Worm (Caenorhabditis elegans): ENCODE data around the gene clec-88.

The clec-88 gene

DNA sequence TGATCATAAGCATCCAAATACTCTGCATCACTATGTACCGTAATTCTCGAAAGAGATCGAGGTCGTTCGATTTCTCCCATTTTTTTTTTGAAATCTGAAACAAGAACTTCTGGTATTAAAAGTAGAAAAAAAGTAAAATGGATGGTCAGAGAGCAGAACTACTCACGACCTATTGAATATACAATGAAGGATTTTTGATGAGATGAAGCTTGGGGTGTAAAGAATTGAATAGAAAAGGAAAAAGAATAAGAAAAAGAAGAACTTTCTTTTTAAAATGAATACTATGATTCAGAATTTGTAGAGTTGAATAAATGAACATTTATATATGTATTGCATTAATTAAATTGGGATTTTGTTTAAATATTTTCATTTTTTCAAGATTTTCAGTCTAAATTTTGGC, 31.6 kb upstream of the clec-88 start, which contains the start of gene ttc-39B:
TSS of gene ttc-39B (minus strand) at position 101 of the 400 bp plus-strand sequence.
- no peak for TF ChIP-seq nhr-237 (tag; optimal IDR thresholded peaks at IDR 0.05)
- TF ChIP-seq ztf-11 (tag; optimal IDR thresholded peaks at IDR 0.05) = no peak
- TF ChIP-seq lsy-12 (tag; optimal IDR thresholded peaks at IDR 0.05) = no peak
- no peak for TF ChIP-seq ZK546.5 (tag; optimal IDR thresholded peaks at IDR 0.05)
- no peak for TF ChIP-seq nhr-12 (tag; optimal IDR thresholded peaks at IDR 0.05)
- no peak for TF ChIP-seq nfya-1 (tag; optimal IDR thresholded peaks at IDR 0.05; ENCODE audit: insufficient read depth)
- no peak for TF ChIP-seq hmg-11 (tag; optimal IDR thresholded peaks at IDR 0.05)
- TF ChIP-seq lin-15B (tag; optimal IDR thresholded peaks at IDR 0.05) = no peak
- no peak for TF ChIP-seq ceh-9 (tag; optimal IDR thresholded peaks at IDR 0.05)
- no peak for TF ChIP-seq pha-4 (tag; optimal IDR thresholded peaks at IDR 0.05)
- no peak for TF ChIP-seq egl-5 (tag; optimal IDR thresholded peaks at IDR 0.05)
- TF ChIP-seq aly-2 (tag; optimal IDR thresholded peaks at IDR 0.05) = no peak
- no peak for TF ChIP-seq nhr-11 (tag; optimal IDR thresholded peaks at IDR 0.05)
- no peak for TF ChIP-seq skn-1 (tag; optimal IDR thresholded peaks at IDR 0.05)
- TF ChIP-seq R02D3.7 (tag; optimal IDR thresholded peaks at IDR 0.05) = no peak

ce11 chrII:6334745-6335260, 30.7 kb upstream of the clec-88 start:
- TF ChIP-seq elt-2 (tag; optimal IDR thresholded peaks at IDR 0.05) (peak; percentile 64), nhr-237 (tag; optimal IDR thresholded peaks at IDR 0.05) (no peak), ZK546.5 (tag; optimal IDR thresholded peaks at IDR 0.05) (no peak)

- peak; percentile 56 for TF ChIP-seq pqm-1 (tag; optimal IDR thresholded peaks at IDR 0.05)
- peak; percentile 67 for TF ChIP-seq elt-2 (tag; optimal IDR thresholded peaks at IDR 0.05)
- TF ChIP-seq nhr-28 (tag; optimal IDR thresholded peaks at IDR 0.05) = no peak
- peak; percentile 18 for TF ChIP-seq nhr-11 (tag; optimal IDR thresholded peaks at IDR 0.05)
These were observed 30.2 kb upstream of the clec-88 start, which contains the start of gene C32D5.14 for ce11 chrII:6335358-6335757. TSS of gene C32D5.14 (plus strand) at chrII:6335488.

DNA sequence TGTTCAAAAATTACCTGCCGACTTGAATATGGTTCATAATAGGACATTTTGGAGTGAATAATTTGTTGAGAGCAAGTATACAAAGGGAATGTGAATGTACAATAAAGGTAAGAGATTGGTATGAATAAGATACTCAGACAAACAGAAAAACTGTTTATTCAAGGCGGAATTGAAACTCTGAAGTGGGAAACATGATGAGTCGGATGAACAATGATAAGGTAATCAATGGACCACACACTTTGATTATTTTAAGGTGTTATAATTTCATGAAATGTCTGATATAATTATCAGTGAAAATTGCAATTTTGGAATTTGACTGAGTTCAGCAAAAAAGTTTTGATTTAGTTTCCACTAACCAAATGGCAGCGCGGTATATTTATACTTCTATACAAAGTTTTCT, 26.0 kb upstream of the clec-88 start:
- TF ChIP-seq lsy-12 (tag; optimal IDR thresholded peaks at IDR 0.05) = no peak
- TF ChIP-seq elt-2 (tag; optimal IDR thresholded peaks at IDR 0.05) = peak; percentile 51
- peak; percentile 72 for TF ChIP-seq pqm-1 (tag; optimal IDR thresholded peaks at IDR 0.05)
- no peak for TF ChIP-seq eor-1 (tag; optimal IDR thresholded peaks at IDR 0.05)
- peak; percentile 44 for TF ChIP-seq pha-4 (tag; optimal IDR thresholded peaks at IDR 0.05)
- TF ChIP-seq snpc-4 (tag; optimal IDR thresholded peaks at IDR 0.05) = no peak

DNA sequence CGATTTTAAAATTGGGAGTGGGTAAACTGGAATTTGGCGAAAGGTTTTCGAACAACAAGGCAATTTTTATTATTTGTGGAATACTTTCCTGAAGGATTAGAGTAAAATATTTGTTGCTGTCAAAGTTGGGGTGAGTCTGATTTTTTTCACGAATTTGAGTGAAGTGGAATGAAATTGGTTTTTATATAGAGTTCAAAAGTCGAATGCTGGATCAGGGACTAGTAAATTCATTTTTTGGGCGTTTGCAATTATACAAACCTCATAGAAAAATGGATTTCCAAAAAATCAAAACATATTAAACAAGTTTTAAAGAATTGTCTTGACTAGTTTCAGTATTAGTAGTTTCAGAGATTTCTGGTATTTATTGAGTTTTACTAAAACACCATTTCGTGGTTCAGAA, 25.6 kb upstream of the clec-88 start, which contains the start of gene C32D5.7:
TSS of gene C32D5.7 (minus strand) at position 101 of the 400 bp plus-strand sequence.
- TF ChIP-seq nhr-76 (tag; optimal IDR thresholded peaks at IDR 0.05) (no peak), elt-2 (tag; optimal IDR thresholded peaks at IDR 0.05) (no peak), tbx-2 (tag; optimal IDR thresholded peaks at IDR 0.05) (no peak), lin-15B (tag; optimal IDR thresholded peaks at IDR 0.05) (no peak), nhr-23 (tag; optimal IDR thresholded peaks at IDR 0.05) (no peak), ztf-4 (tag; optimal IDR thresholded peaks at IDR 0.05) (no peak), eor-1 (tag; optimal IDR thresholded peaks at IDR 0.05) (no peak), nhr-43 (tag; optimal IDR thresholded peaks at IDR 0.05; ENCODE audit: poor library complexity, severe bottlenecking) (no peak), unc-62 (GFP tag; optimal IDR thresholded peaks at IDR 0.05) (no peak), lsy-12 (tag; optimal IDR thresholded peaks at IDR 0.05) (no peak), nfya-1 (tag; optimal IDR thresholded peaks at IDR 0.05; ENCODE audit: insufficient read depth) (no peak), fkh-10 (GFP tag; optimal IDR thresholded peaks at IDR 0.05) (no peak), ceh-82 (tag; optimal IDR thresholded peaks at IDR 0.05) (no peak), pqm-1 (tag; optimal IDR thresholded peaks at IDR 0.05) (no peak)

- TF ChIP-seq snpc-4 (tag; optimal IDR thresholded peaks at IDR 0.05) (no peak), pqm-1 (tag; optimal IDR thresholded peaks at IDR 0.05) (peak; percentile 57), hmg-11 (tag; optimal IDR thresholded peaks at IDR 0.05) (no peak), nhr-237 (tag; optimal IDR thresholded peaks at IDR 0.05) (no peak), mml-1 (tag; optimal IDR thresholded peaks at IDR 0.05) (no peak), egl-27 (tag; optimal IDR thresholded peaks at IDR 0.05) (no peak), nhr-28 (tag; optimal IDR thresholded peaks at IDR 0.05) (no peak), nhr-76 (tag; optimal IDR thresholded peaks at IDR 0.05) (no peak), egl-5 (tag; optimal IDR thresholded peaks at IDR 0.05) (no peak), nhr-11 (tag; optimal IDR thresholded peaks at IDR 0.05) (no peak), nhr-23 (tag; optimal IDR thresholded peaks at IDR 0.05) (peak; percentile 73), pha-4 (tag; optimal IDR thresholded peaks at IDR 0.05) (peak; percentile 25), ZK546.5 (tag; optimal IDR thresholded peaks at IDR 0.05) (no peak), nhr-25 (tag; optimal IDR thresholded peaks at IDR 0.05) (no peak), lin-15B (tag; optimal IDR thresholded peaks at IDR 0.05) (no peak), elt-1 (tag; optimal IDR thresholded peaks at IDR 0.05) (no peak), nfya-1 (tag; optimal IDR thresholded peaks at IDR 0.05; ENCODE audit: insufficient read depth) (no peak), unc-39 (tag; optimal IDR thresholded peaks at IDR 0.05) (no peak), nhr-43 (tag; optimal IDR thresholded peaks at IDR 0.05; ENCODE audit: poor library complexity, severe bottlenecking) (no peak)
These were observed 24.4 kb upstream of the clec-88 start for ce11 chrII:6341076-6341475.
